In the genomic region with DNA sequence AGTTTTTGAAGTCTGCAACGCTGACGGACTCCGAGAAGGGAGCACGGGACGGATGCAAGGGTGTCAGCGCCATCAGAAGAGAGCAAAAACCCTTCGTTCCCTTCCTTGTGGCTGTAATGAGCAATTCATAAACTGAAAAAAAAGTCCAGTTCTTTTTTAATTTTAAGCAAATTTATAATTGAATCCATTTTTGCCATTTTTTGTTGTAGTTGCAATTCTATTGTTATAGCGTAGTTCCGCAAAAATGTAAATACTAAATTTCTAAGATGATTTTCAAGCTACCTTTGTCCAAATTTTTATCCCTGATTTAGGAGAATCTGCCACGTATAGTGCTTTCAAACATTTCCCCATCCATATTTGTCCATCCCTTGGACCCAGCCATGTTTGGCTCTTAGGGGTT, we compare ENCODE assay signal across 1 fruit fly cellular context.
TF ChIP-seq lines count a peak whose summit lies in the region.

No protein-coding gene starts in this region.

TF ChIP-seq in whole organism, embryonic, 481 proteins besides CTCF, POLR2A, EP300 and RAD21 (continued from another document and continues in another):
- TF ChIP-seq Fer1 (GFP tag; optimal IDR thresholded peaks at IDR 0.05; lab: Kevin White, UChicago) = no peak
- no peak for TF ChIP-seq ro (GFP tag; IDR thresholded peaks at IDR 0.05; lab: Robert Waterston, UW)
- no peak for TF ChIP-seq corto (GFP tag; optimal IDR thresholded peaks at IDR 0.05; lab: Kevin White, UChicago)
- no peak for TF ChIP-seq vvl (GFP tag; IDR thresholded peaks at IDR 0.05; lab: Robert Waterston, UW)
- TF ChIP-seq pzg (GFP tag; optimal IDR thresholded peaks at IDR 0.05; lab: Kevin White, UChicago) = no peak
- TF ChIP-seq CG12744 (GFP tag; optimal IDR thresholded peaks at IDR 0.05; lab: Kevin White, UChicago) = no peak
- no peak for TF ChIP-seq Med (GFP tag; lab: Kevin White, UChicago)
- TF ChIP-seq CG7786 (GFP tag; optimal IDR thresholded peaks at IDR 0.05; lab: Kevin White, UChicago) = no peak
- TF ChIP-seq Deaf1 (tag; optimal IDR thresholded peaks at IDR 0.05; lab: Kevin White, UChicago) = no peak
- TF ChIP-seq CG14710 (tag; optimal IDR thresholded peaks at IDR 0.05; lab: Kevin White, UChicago) = peak; percentile 10
- TF ChIP-seq CG31365 (tag; optimal IDR thresholded peaks at IDR 0.05; lab: Kevin White, UChicago) = no peak
- no peak for TF ChIP-seq z (GFP tag; IDR thresholded peaks at IDR 0.05; lab: Robert Waterston, UW)
- no peak for TF ChIP-seq Dip3 (GFP tag; optimal IDR thresholded peaks at IDR 0.05; lab: Kevin White, UChicago)
- TF ChIP-seq Eip74EF (GFP tag; optimal IDR thresholded peaks at IDR 0.05; lab: Kevin White, UChicago) = no peak
- no peak for TF ChIP-seq Atf-2 (GFP tag; optimal IDR thresholded peaks at IDR 0.05; lab: Kevin White, UChicago)
- no peak for TF ChIP-seq CG18764 (GFP tag; optimal IDR thresholded peaks at IDR 0.05; lab: Kevin White, UChicago)
- TF ChIP-seq CG3726 (GFP tag; IDR thresholded peaks at IDR 0.05; lab: Robert Waterston, UW) = no peak
- TF ChIP-seq stwl (tag; optimal IDR thresholded peaks at IDR 0.05; lab: Kevin White, UChicago) = no peak
- TF ChIP-seq maf-S (GFP tag; optimal IDR thresholded peaks at IDR 0.05; lab: Kevin White, UChicago) = no peak
- no peak for TF ChIP-seq onecut (GFP tag; IDR thresholded peaks at IDR 0.05; lab: Robert Waterston, UW)
- no peak for TF ChIP-seq CG13296 (GFP tag; optimal IDR thresholded peaks at IDR 0.05; lab: Kevin White, UChicago)
- TF ChIP-seq CG17359 (tag; optimal IDR thresholded peaks at IDR 0.05; lab: Kevin White, UChicago) = peak; percentile 26
- no peak for TF ChIP-seq CG33557 (GFP tag; optimal IDR thresholded peaks at IDR 0.05; lab: Kevin White, UChicago)
- no peak for TF ChIP-seq Tbp (GFP tag; optimal IDR thresholded peaks at IDR 0.05; lab: Kevin White, UChicago)
- TF ChIP-seq Sry-δ (GFP tag; optimal IDR thresholded peaks at IDR 0.05; lab: Kevin White, UChicago) = no peak
- TF ChIP-seq CG15269 (tag; optimal IDR thresholded peaks at IDR 0.05; lab: Kevin White, UChicago) = peak; percentile 9
- no peak for TF ChIP-seq Nf-YB (GFP tag; optimal IDR thresholded peaks at IDR 0.05; lab: Kevin White, UChicago)
- no peak for TF ChIP-seq CG8765 (GFP tag; IDR thresholded peaks at IDR 0.05; lab: Robert Waterston, UW)
- TF ChIP-seq Atf3 (GFP tag; optimal IDR thresholded peaks at IDR 0.05; lab: Kevin White, UChicago) = no peak
- TF ChIP-seq caup (GFP tag; optimal IDR thresholded peaks at IDR 0.05; lab: Kevin White, UChicago; ENCODE audit: severe bottlenecking) = no peak
- TF ChIP-seq H15 (GFP tag; IDR thresholded peaks at IDR 0.05; lab: Robert Waterston, UW) = no peak
- TF ChIP-seq CG1647 (GFP tag; optimal IDR thresholded peaks at IDR 0.05; lab: Kevin White, UChicago) = no peak
- TF ChIP-seq CG6813 (GFP tag; optimal IDR thresholded peaks at IDR 0.05; lab: Kevin White, UChicago) = no peak
- TF ChIP-seq hbn (GFP tag; IDR thresholded peaks at IDR 0.05; lab: Robert Waterston, UW; ENCODE audit: partially characterized antibody) = no peak
- no peak for TF ChIP-seq B-H1 (GFP tag; IDR thresholded peaks at IDR 0.05; lab: Robert Waterston, UW)
- TF ChIP-seq CG12659 (GFP tag; optimal IDR thresholded peaks at IDR 0.05; lab: Kevin White, UChicago) = no peak
- TF ChIP-seq lilli (GFP tag; optimal IDR thresholded peaks at IDR 0.05; lab: Kevin White, UChicago) = no peak
- no peak for TF ChIP-seq CG9215 (GFP tag; IDR thresholded peaks at IDR 0.05; lab: Robert Waterston, UW)
- no peak for TF ChIP-seq psq (GFP tag; optimal IDR thresholded peaks at IDR 0.05; lab: Kevin White, UChicago)
- TF ChIP-seq CG17361 (GFP tag; IDR thresholded peaks at IDR 0.05; lab: Robert Waterston, UW) = 0 out of 3 replicates have a peak, but pooled peaks have one; percentile 18
- no peak for TF ChIP-seq D19B (GFP tag; optimal IDR thresholded peaks at IDR 0.05; lab: Kevin White, UChicago)
- no peak for TF ChIP-seq CG10462 (GFP tag; optimal IDR thresholded peaks at IDR 0.05; lab: Kevin White, UChicago)
- TF ChIP-seq zen2 (GFP tag; IDR thresholded peaks at IDR 0.05; lab: Robert Waterston, UW; ENCODE audit: partially characterized antibody) = no peak
- TF ChIP-seq vfl (GFP tag; optimal IDR thresholded peaks at IDR 0.05; lab: Kevin White, UChicago) = no peak
- no peak for TF ChIP-seq CG32767 (GFP tag; IDR thresholded peaks at IDR 0.05; lab: Robert Waterston, UW)
- TF ChIP-seq ewg (GFP tag; optimal IDR thresholded peaks at IDR 0.05; lab: Kevin White, UChicago) = no peak
- no peak for TF ChIP-seq al (GFP tag; IDR thresholded peaks at IDR 0.05; lab: Robert Waterston, UW)
- no peak for TF ChIP-seq CG11247 (GFP tag; IDR thresholded peaks at IDR 0.05; lab: Robert Waterston, UW)
- TF ChIP-seq CG16779 (GFP tag; IDR thresholded peaks at IDR 0.05; lab: Robert Waterston, UW) = no peak
- TF ChIP-seq CG6254 (GFP tag; optimal IDR thresholded peaks at IDR 0.05; lab: Kevin White, UChicago) = peak; percentile 5
- no peak for TF ChIP-seq Poxn (GFP tag; IDR thresholded peaks at IDR 0.05; lab: Robert Waterston, UW)
- TF ChIP-seq CG7987 (GFP tag; optimal IDR thresholded peaks at IDR 0.05; lab: Kevin White, UChicago) = no peak
- no peak for TF ChIP-seq CG7357 (GFP tag; IDR thresholded peaks at IDR 0.05; lab: Robert Waterston, UW)
- no peak for TF ChIP-seq Bteb2 (GFP tag; optimal IDR thresholded peaks at IDR 0.05; lab: Kevin White, UChicago)
- peak; percentile 34 for TF ChIP-seq CG7556 (GFP tag; optimal IDR thresholded peaks at IDR 0.05; lab: Kevin White, UChicago)
- no peak for TF ChIP-seq shn (GFP tag; optimal IDR thresholded peaks at IDR 0.05; lab: Kevin White, UChicago)
- TF ChIP-seq CG4424 (GFP tag; optimal IDR thresholded peaks at IDR 0.05; lab: Kevin White, UChicago) = peak; percentile 12
- TF ChIP-seq NC2β (GFP tag; optimal IDR thresholded peaks at IDR 0.05; lab: Kevin White, UChicago) = no peak
- no peak for TF ChIP-seq cg (GFP tag; optimal IDR thresholded peaks at IDR 0.05; lab: Kevin White, UChicago)
- TF ChIP-seq disco-r (GFP tag; optimal IDR thresholded peaks at IDR 0.05; lab: Kevin White, UChicago) = no peak
- TF ChIP-seq CG32772 (GFP tag; IDR thresholded peaks at IDR 0.05; lab: Robert Waterston, UW) = no peak
- TF ChIP-seq CG10321 (GFP tag; IDR thresholded peaks at IDR 0.05; lab: Robert Waterston, UW) = no peak
- TF ChIP-seq D19A (tag; optimal IDR thresholded peaks at IDR 0.05; lab: Kevin White, UChicago) = peak; percentile 33
- no peak for TF ChIP-seq ERR (GFP tag; optimal IDR thresholded peaks at IDR 0.05; lab: Kevin White, UChicago)
- TF ChIP-seq run (tag; optimal IDR thresholded peaks at IDR 0.05; lab: Kevin White, UChicago) = peak; percentile 21
- no peak for TF ChIP-seq HLH4C (GFP tag; IDR thresholded peaks at IDR 0.05; lab: Robert Waterston, UW; ENCODE audit: partially characterized antibody)
- no peak for TF ChIP-seq pnt (GFP tag; optimal IDR thresholded peaks at IDR 0.05; lab: Kevin White, UChicago)
- TF ChIP-seq row (GFP tag; IDR thresholded peaks at IDR 0.05; lab: Robert Waterston, UW) = peak; percentile 37; the same call in 2 of the 3 replicates
- no peak for TF ChIP-seq CrebB (tag; optimal IDR thresholded peaks at IDR 0.05; lab: Kevin White, UChicago)
- no peak for TF ChIP-seq her (GFP tag; optimal IDR thresholded peaks at IDR 0.05; lab: Kevin White, UChicago)
- TF ChIP-seq CG10979 (tag; optimal IDR thresholded peaks at IDR 0.05; lab: Kevin White, UChicago) = peak; percentile 52
- TF ChIP-seq peb (GFP tag; IDR thresholded peaks at IDR 0.05; lab: Robert Waterston, UW) = no peak
- TF ChIP-seq NfI (GFP tag; optimal IDR thresholded peaks at IDR 0.05; lab: Kevin White, UChicago) = no peak
- no peak for TF ChIP-seq CG12942 (GFP tag; optimal IDR thresholded peaks at IDR 0.05; lab: Kevin White, UChicago)
- no peak for TF ChIP-seq CG2199 (GFP tag; IDR thresholded peaks at IDR 0.05; lab: Robert Waterston, UW)
- TF ChIP-seq da (GFP tag; optimal IDR thresholded peaks at IDR 0.05; lab: Kevin White, UChicago) = no peak
- peak; percentile 40; the same call in 1 of the 2 replicates for TF ChIP-seq stc (GFP tag; IDR thresholded peaks at IDR 0.05; lab: Robert Waterston, UW)
- TF ChIP-seq CkIIα-i1 (GFP tag; IDR thresholded peaks at IDR 0.05; lab: Robert Waterston, UW) = no peak
- no peak for TF ChIP-seq CG8944 (GFP tag; optimal IDR thresholded peaks at IDR 0.05; lab: Kevin White, UChicago)
- no peak for TF ChIP-seq bcd (GFP tag; optimal IDR thresholded peaks at IDR 0.05; lab: Kevin White, UChicago)
- no peak for TF ChIP-seq CG3407 (GFP tag; optimal IDR thresholded peaks at IDR 0.05; lab: Kevin White, UChicago)
- no peak for TF ChIP-seq mld (GFP tag; IDR thresholded peaks at IDR 0.05; lab: Robert Waterston, UW; ENCODE audit: partially characterized antibody)
- no peak for TF ChIP-seq Dp (GFP tag; optimal IDR thresholded peaks at IDR 0.05; lab: Kevin White, UChicago)
- no peak for TF ChIP-seq bowl (GFP tag; IDR thresholded peaks at IDR 0.05; lab: Robert Waterston, UW)
- peak; percentile 28; the same call in 1 of the 2 replicates for TF ChIP-seq lmd (GFP tag; IDR thresholded peaks at IDR 0.05; lab: Robert Waterston, UW)
- no peak for TF ChIP-seq wek (GFP tag; optimal IDR thresholded peaks at IDR 0.05; lab: Kevin White, UChicago)
- no peak for TF ChIP-seq CG17568 (GFP tag; optimal IDR thresholded peaks at IDR 0.05; lab: Kevin White, UChicago)
- TF ChIP-seq fd3F (GFP tag; optimal IDR thresholded peaks at IDR 0.05; lab: Kevin White, UChicago) = no peak
- TF ChIP-seq oc (tag; optimal IDR thresholded peaks at IDR 0.05; lab: Kevin White, UChicago) = no peak
- TF ChIP-seq Doc2 (GFP tag; IDR thresholded peaks at IDR 0.05; lab: Robert Waterston, UW) = no peak
- TF ChIP-seq ind (GFP tag; optimal IDR thresholded peaks at IDR 0.05; lab: Kevin White, UChicago) = no peak
- no peak for TF ChIP-seq slp2 (GFP tag; optimal IDR thresholded peaks at IDR 0.05; lab: Kevin White, UChicago)
- peak; percentile 25 for TF ChIP-seq CG18599 (GFP tag; optimal IDR thresholded peaks at IDR 0.05; lab: Kevin White, UChicago)
- peak; percentile 85 for TF ChIP-seq sens (GFP tag; lab: Kevin White, UChicago)
- TF ChIP-seq zfh2 (GFP tag; optimal IDR thresholded peaks at IDR 0.05; lab: Kevin White, UChicago) = no peak
- no peak for TF ChIP-seq salm (tag; optimal IDR thresholded peaks at IDR 0.05; lab: Kevin White, UChicago)
- no peak for TF ChIP-seq cas (GFP tag; IDR thresholded peaks at IDR 0.05; lab: Robert Waterston, UW)
- TF ChIP-seq ttk (GFP tag; IDR thresholded peaks at IDR 0.05; lab: Robert Waterston, UW) = no peak
- TF ChIP-seq h (optimal IDR thresholded peaks at IDR 0.05; lab: Kevin White, UChicago) = no peak
- TF ChIP-seq CG1233 (GFP tag; optimal IDR thresholded peaks at IDR 0.05; lab: Kevin White, UChicago) = no peak
- no peak for TF ChIP-seq CG17186 (GFP tag; optimal IDR thresholded peaks at IDR 0.05; lab: Kevin White, UChicago)
- peak; percentile 5 for TF ChIP-seq dmrt11E (tag; optimal IDR thresholded peaks at IDR 0.05; lab: Kevin White, UChicago)
- TF ChIP-seq Side (GFP tag; optimal IDR thresholded peaks at IDR 0.05; lab: Kevin White, UChicago) = no peak
- no peak for TF ChIP-seq esg (GFP tag; conservative IDR thresholded peaks at IDR 0.05; lab: Robert Waterston, UW)
- TF ChIP-seq CG13775 (GFP tag; optimal IDR thresholded peaks at IDR 0.05; lab: Kevin White, UChicago) = no peak
- no peak for TF ChIP-seq sisA (GFP tag; IDR thresholded peaks at IDR 0.05; lab: Robert Waterston, UW)
- TF ChIP-seq Hsf (GFP tag; optimal IDR thresholded peaks at IDR 0.05; lab: Kevin White, UChicago) = no peak
- no peak for TF ChIP-seq Hmx (GFP tag; optimal IDR thresholded peaks at IDR 0.05; lab: Kevin White, UChicago)
- no peak for TF ChIP-seq MTF-1 (GFP tag; optimal IDR thresholded peaks at IDR 0.05; lab: Kevin White, UChicago; ENCODE audit: borderline replicate concordance)
- no peak for TF ChIP-seq sens-2 (GFP tag; IDR thresholded peaks at IDR 0.05; lab: Robert Waterston, UW)
- TF ChIP-seq CG13424 (tag; optimal IDR thresholded peaks at IDR 0.05; lab: Kevin White, UChicago) = no peak
- no peak for TF ChIP-seq lov (optimal IDR thresholded peaks at IDR 0.05; lab: Kevin White, UChicago)
- no peak for TF ChIP-seq lov (GFP tag; IDR thresholded peaks at IDR 0.05; lab: Robert Waterston, UW)
- TF ChIP-seq Oli (tag; optimal IDR thresholded peaks at IDR 0.05; lab: Kevin White, UChicago) = peak; percentile 11
- no peak for TF ChIP-seq CG13287 (GFP tag; IDR thresholded peaks at IDR 0.05; lab: Robert Waterston, UW; ENCODE audit: partially characterized antibody)
- no peak for TF ChIP-seq luna (GFP tag; optimal IDR thresholded peaks at IDR 0.05; lab: Kevin White, UChicago)
- peak; percentile 60 for TF ChIP-seq Xrp1 (GFP tag; IDR thresholded peaks at IDR 0.05; lab: Robert Waterston, UW)
- TF ChIP-seq Oaz (GFP tag; IDR thresholded peaks at IDR 0.05; lab: Robert Waterston, UW) = no peak
- no peak for TF ChIP-seq CG4404 (GFP tag; IDR thresholded peaks at IDR 0.05; lab: Robert Waterston, UW)
- TF ChIP-seq CG10267 (tag; optimal IDR thresholded peaks at IDR 0.05; lab: Kevin White, UChicago) = peak; percentile 28
- TF ChIP-seq Sry-β (GFP tag; optimal IDR thresholded peaks at IDR 0.05; lab: Kevin White, UChicago) = no peak
- no peak for TF ChIP-seq pho (GFP tag; optimal IDR thresholded peaks at IDR 0.05; lab: Kevin White, UChicago)
- TF ChIP-seq Dad (GFP tag; optimal IDR thresholded peaks at IDR 0.05; lab: Kevin White, UChicago) = no peak
- TF ChIP-seq btn (GFP tag; optimal IDR thresholded peaks at IDR 0.05; lab: Kevin White, UChicago) = no peak
- no peak for TF ChIP-seq wor (GFP tag; IDR thresholded peaks at IDR 0.05; lab: Robert Waterston, UW)
- no peak for TF ChIP-seq odd (GFP tag; optimal IDR thresholded peaks at IDR 0.05; lab: Kevin White, UChicago)
- TF ChIP-seq tgo (GFP tag; IDR thresholded peaks at IDR 0.05; lab: Robert Waterston, UW) = no peak
- TF ChIP-seq PHDP (tag; optimal IDR thresholded peaks at IDR 0.05; lab: Kevin White, UChicago) = peak; percentile 2
- TF ChIP-seq CG11695 (GFP tag; IDR thresholded peaks at IDR 0.05; lab: Robert Waterston, UW) = no peak
- no peak for TF ChIP-seq nerfin-1 (tag; optimal IDR thresholded peaks at IDR 0.05; lab: Kevin White, UChicago)
- TF ChIP-seq tup (GFP tag; optimal IDR thresholded peaks at IDR 0.05; lab: Kevin White, UChicago) = no peak
- TF ChIP-seq CG18262 (tag; optimal IDR thresholded peaks at IDR 0.05; lab: Kevin White, UChicago) = peak; percentile 41
- no peak for TF ChIP-seq BEAF-32 (GFP tag; optimal IDR thresholded peaks at IDR 0.05; lab: Kevin White, UChicago)
- no peak for TF ChIP-seq chinmo (GFP tag; IDR thresholded peaks at IDR 0.05; lab: Robert Waterston, UW; ENCODE audit: partially characterized antibody)
- no peak for TF ChIP-seq dan (GFP tag; IDR thresholded peaks at IDR 0.05; lab: Robert Waterston, UW)
